Fruit fly (Drosophila melanogaster) whole organism, embryonic: ENCODE results near the gene dyl.
A peak's percentile ranks its signal among the peaks of the same experiment; 100 is the strongest.

Experiments
- C15 ChIP-seq: fragments of 200-800 bp; sonication (Bioruptor generic); IDR thresholded peaks from 3 replicates; pipeline ENCODE4 v1.3.6; 2022; ENCODE audit warnings: missing biosample characterization, missing genetic modification characterization
- CG1024 ChIP-seq: fragments of 200-800 bp; sonication (Bioruptor generic); IDR thresholded peaks from 2 replicates; pipeline ENCODE4 v1.3.6; 2022; ENCODE audit warnings: missing biosample characterization, missing genetic modification characterization
- CG12769 ChIP-seq: fragments of 200-800 bp; sonication (Bioruptor generic); optimal IDR thresholded peaks from 2 replicates; lab custom pipeline; 2019; ENCODE audit warnings: missing biosample characterization, mild to moderate bottlenecking, missing genetic modification characterization, moderate library complexity
- CG14667 ChIP-seq: fragments of 200-800 bp; sonication (Bioruptor generic); IDR thresholded peaks from 2 replicates; pipeline ENCODE4 v1.3.6; 2022; ENCODE audit warnings: missing biosample characterization, missing genetic modification characterization
- CG1529 ChIP-seq: fragments of 200-800 bp; sonication (Bioruptor generic); optimal IDR thresholded peaks from 3 replicates; lab custom pipeline; 2018; ENCODE audit warnings: missing biosample characterization, missing genetic modification characterization
- CG15601 ChIP-seq: fragments of 200-800 bp; sonication (Bioruptor generic); optimal IDR thresholded peaks from 3 replicates; lab custom pipeline; 2019; ENCODE audit warnings: missing biosample characterization, mild to moderate bottlenecking, missing genetic modification characterization, moderate library complexity
- CG17359 ChIP-seq: fragments of 200-800 bp; sonication (Bioruptor generic); optimal IDR thresholded peaks from 3 replicates; lab custom pipeline; 2018; ENCODE audit warnings: missing biosample characterization, mild to moderate bottlenecking, missing genetic modification characterization, moderate library complexity
- CG17385 ChIP-seq: fragments of 200-800 bp; sonication (Bioruptor generic); optimal IDR thresholded peaks from 3 replicates; lab custom pipeline; 2018; ENCODE audit warnings: missing biosample characterization, mild to moderate bottlenecking, missing genetic modification characterization
- CG17829 ChIP-seq: fragments of 200-800 bp; optimal IDR thresholded peaks from 2 replicates; lab custom pipeline; 2019; ENCODE audit warnings: missing biosample characterization, mild to moderate bottlenecking, missing genetic modification characterization, moderate library complexity
- CG18619 ChIP-seq: fragments of 200-800 bp; sonication (Bioruptor generic); optimal IDR thresholded peaks from 3 replicates; lab custom pipeline; 2017; ENCODE audit warnings: missing biosample characterization, mild to moderate bottlenecking, missing genetic modification characterization
- CG2889 ChIP-seq: fragments of 200-800 bp; sonication (Bioruptor generic); IDR thresholded peaks from 3 replicates; pipeline ENCODE4 v1.3.6; 2022; ENCODE audit warnings: missing biosample characterization, missing genetic modification characterization
- CG30403 ChIP-seq: fragments of 200-800 bp; sonication (Bioruptor generic); optimal IDR thresholded peaks from 3 replicates; lab custom pipeline; 2016; ENCODE audit warnings: missing biosample characterization, missing genetic modification characterization
- CG3065 ChIP-seq: fragments of 200-800 bp; sonication (Bioruptor generic); optimal IDR thresholded peaks from 2 replicates; lab custom pipeline; 2016; ENCODE audit warnings: missing biosample characterization, missing genetic modification characterization
- CG4820 ChIP-seq: fragments of 200-800 bp; sonication (Bioruptor generic); optimal IDR thresholded peaks from 3 replicates; lab custom pipeline; 2016; ENCODE audit warnings: missing biosample characterization, missing genetic modification characterization
- CG9797 ChIP-seq: fragments of 200-800 bp; sonication (Bioruptor generic); optimal IDR thresholded peaks from 3 replicates; lab custom pipeline; 2018; ENCODE audit warnings: missing biosample characterization, mild to moderate bottlenecking, missing genetic modification characterization
- CTCF ChIP-seq: fragments of 200-800 bp; sonication (Bioruptor generic); optimal IDR thresholded peaks from 2 replicates; lab custom pipeline; 2017; ENCODE audit warnings: missing biosample characterization, mild to moderate bottlenecking, missing genetic modification characterization, moderate library complexity
- Chrac-16 ChIP-seq: fragments of 200-800 bp; sonication (Bioruptor generic); optimal IDR thresholded peaks from 3 replicates; lab custom pipeline; 2016; ENCODE audit warnings: missing biosample characterization, missing genetic modification characterization
- Dad ChIP-seq: fragments of 200-800 bp; sonication (Bioruptor generic); optimal IDR thresholded peaks from 3 replicates; lab custom pipeline; 2016; ENCODE audit warnings: missing biosample characterization, missing genetic modification characterization
- GATAe ChIP-seq: fragments of 200-800 bp; sonication (Bioruptor generic); conservative IDR thresholded peaks from 2 replicates; pipeline ENCODE4 v1.3.6; 2022; ENCODE audit warnings: missing biosample characterization, missing genetic modification characterization
- HLHmδ ChIP-seq: fragments of 200-800 bp; sonication (Bioruptor generic); optimal IDR thresholded peaks from 2 replicates; lab custom pipeline; 2018; ENCODE audit warnings: missing biosample characterization, mild to moderate bottlenecking, missing genetic modification characterization, moderate library complexity
- Hmx ChIP-seq: fragments of 200-800 bp; sonication (Bioruptor generic); optimal IDR thresholded peaks from 2 replicates; lab custom pipeline; 2016; ENCODE audit warnings: missing biosample characterization, missing genetic modification characterization
- Jarid2 ChIP-seq: fragments of 200-800 bp; sonication (Bioruptor generic); optimal IDR thresholded peaks from 3 replicates; lab custom pipeline; 2017; ENCODE audit warnings: mild to moderate bottlenecking, missing biosample characterization, missing genetic modification reagents, missing genetic modification characterization
- Mrtf ChIP-seq: fragments of 200-800 bp; sonication (Bioruptor generic); IDR thresholded peaks from 3 replicates; pipeline ENCODE4 v1.3.6; 2022; ENCODE audit warnings: missing biosample characterization, missing genetic modification characterization
- Rx ChIP-seq: fragments of 200-800 bp; sonication (Bioruptor generic); IDR thresholded peaks from 2 replicates; pipeline ENCODE4 v1.3.6; 2022; ENCODE audit warnings: missing biosample characterization, missing genetic modification characterization
- Taf1 ChIP-seq: fragments of 200-800 bp; sonication (Bioruptor generic); IDR thresholded peaks from 2 replicates; pipeline ENCODE4 v1.3.6; 2022; ENCODE audit warnings: missing biosample characterization, missing genetic modification characterization
- Vsx1 ChIP-seq: fragments of 200-800 bp; sonication (Bioruptor generic); optimal IDR thresholded peaks from 2 replicates; lab custom pipeline; 2017; ENCODE audit warnings: missing biosample characterization, mild to moderate bottlenecking, missing genetic modification characterization, missing genetic modification reagents
- ac ChIP-seq: fragments of 200-800 bp; sonication (Bioruptor generic); optimal IDR thresholded peaks from 3 replicates; lab custom pipeline; 2017; ENCODE audit warnings: missing biosample characterization, mild to moderate bottlenecking, missing genetic modification characterization
- ase ChIP-seq: fragments of 200-800 bp; sonication (Bioruptor generic); IDR thresholded peaks from 3 replicates; pipeline ENCODE4 v1.3.6; 2022; ENCODE audit warnings: missing biosample characterization, missing genetic modification characterization
- bbx ChIP-seq: fragments of 200-800 bp; sonication (Bioruptor generic); IDR thresholded peaks from 2 replicates; pipeline ENCODE4 v1.3.6; 2022; ENCODE audit warnings: missing biosample characterization, missing genetic modification characterization; ENCODE audit not compliant: partially characterized antibody
- cato ChIP-seq: fragments of 200-800 bp; sonication (Bioruptor generic); optimal IDR thresholded peaks from 2 replicates; lab custom pipeline; 2016; ENCODE audit warnings: missing biosample characterization, missing genetic modification characterization, borderline replicate concordance
- dimm ChIP-seq: fragments of 200-800 bp; sonication (Bioruptor generic); IDR thresholded peaks from 2 replicates; pipeline ENCODE4 v1.3.6; 2022; ENCODE audit warnings: missing biosample characterization, missing genetic modification characterization
- dysf ChIP-seq: fragments of 200-800 bp; sonication (Bioruptor generic); IDR thresholded peaks from 3 replicates; pipeline ENCODE4 v1.3.6; 2022; ENCODE audit warnings: missing biosample characterization, missing genetic modification characterization
- fd64A ChIP-seq: fragments of 200-800 bp; sonication (Bioruptor generic); optimal IDR thresholded peaks from 3 replicates; lab custom pipeline; 2018; ENCODE audit warnings: missing biosample characterization, mild to moderate bottlenecking, missing genetic modification characterization
- ftz-f1 ChIP-seq: fragments of 200-800 bp; sonication (Bioruptor generic); optimal IDR thresholded peaks from 2 replicates; lab custom pipeline; 2016; ENCODE audit warnings: missing biosample characterization, missing genetic modification characterization
- grau ChIP-seq: fragments of 200-800 bp; optimal IDR thresholded peaks from 3 replicates; lab custom pipeline; 2019; ENCODE audit warnings: missing biosample characterization, mild to moderate bottlenecking, missing genetic modification characterization, moderate library complexity
- gt ChIP-seq: fragments of 200-800 bp; sonication (Bioruptor generic); IDR thresholded peaks from 2 replicates; pipeline ENCODE4 v1.3.6; 2022; ENCODE audit warnings: missing biosample characterization, missing genetic modification characterization
- kah ChIP-seq: fragments of 200-800 bp; sonication (Bioruptor generic); optimal IDR thresholded peaks from 2 replicates; lab custom pipeline; 2018; ENCODE audit warnings: missing biosample characterization, mild to moderate bottlenecking, missing genetic modification characterization
- ken ChIP-seq: fragments of 200-800 bp; sonication (Bioruptor generic); IDR thresholded peaks from 3 replicates; pipeline ENCODE4 v1.3.6; 2022; ENCODE audit warnings: missing biosample characterization, missing genetic modification characterization
- knrl ChIP-seq: fragments of 200-800 bp; sonication (Bioruptor generic); IDR thresholded peaks from 3 replicates; pipeline ENCODE4 v1.3.6; 2022; ENCODE audit warnings: missing biosample characterization, missing genetic modification characterization; ENCODE audit not compliant: partially characterized antibody
- lov ChIP-seq, 2 experiments: fragments of 200-800 bp in 1 of 2; fragments of >200 bp in 1 of 2; sonication (Bioruptor generic) in 1 of 2; IDR thresholded peaks in 1 of 2; optimal IDR thresholded peaks in 1 of 2; 2 replicates in 1 of 2; 3 replicates in 1 of 2; pipeline versions ENCODE4 v1.3.6 to Lab custom; 2017 to 2022; ENCODE audit warnings: missing biosample characterization in 1 of 2, missing genetic modification characterization in 1 of 2
- odd ChIP-seq: fragments of 200-800 bp; sonication (Bioruptor generic); optimal IDR thresholded peaks from 2 replicates; lab custom pipeline; 2017; ENCODE audit warnings: missing biosample characterization, mild to moderate bottlenecking, missing genetic modification characterization
- phol ChIP-seq: fragments of 200-800 bp; sonication (Bioruptor generic); optimal IDR thresholded peaks from 3 replicates; lab custom pipeline; 2018; ENCODE audit warnings: missing biosample characterization, mild to moderate bottlenecking, missing genetic modification characterization, moderate library complexity
- pzg ChIP-seq: fragments of 200-800 bp; sonication (Bioruptor generic); optimal IDR thresholded peaks from 3 replicates; lab custom pipeline; 2018; ENCODE audit warnings: missing biosample characterization, mild to moderate bottlenecking, missing genetic modification characterization, moderate library complexity
- scrt ChIP-seq: fragments of 200-800 bp; sonication (Bioruptor generic); optimal IDR thresholded peaks from 2 replicates; lab custom pipeline; 2018; ENCODE audit warnings: missing biosample characterization, mild to moderate bottlenecking, missing genetic modification characterization, moderate library complexity
- sim ChIP-seq: fragments of 200-800 bp; sonication (Bioruptor generic); IDR thresholded peaks from 2 replicates; pipeline ENCODE4 v1.3.6; 2022; ENCODE audit warnings: missing biosample characterization, missing genetic modification characterization
- tll ChIP-seq, 2 experiments: fragments of 200-800 bp in 1 of 2; fragments of >200 bp in 1 of 2; sonication (Bioruptor generic) in 1 of 2; optimal IDR thresholded peaks; 2 replicates each; lab custom pipeline; 2017 to 2019; ENCODE audit warnings: missing biosample characterization in 2 of 2, missing genetic modification characterization in 2 of 2, mild to moderate bottlenecking in 1 of 2, moderate library complexity in 1 of 2
- toy ChIP-seq: fragments of 200-800 bp; sonication (Bioruptor generic); IDR thresholded peaks from 2 replicates; pipeline ENCODE4 v1.3.6; 2022; ENCODE audit warnings: missing biosample characterization, missing genetic modification characterization
- trem ChIP-seq: fragments of 200-800 bp; optimal IDR thresholded peaks from 3 replicates; lab custom pipeline; 2019; ENCODE audit warnings: missing biosample characterization, mild to moderate bottlenecking, missing genetic modification characterization, moderate library complexity
- vfl ChIP-seq: fragments of 200-800 bp; sonication (Bioruptor generic); optimal IDR thresholded peaks from 2 replicates; lab custom pipeline; 2016; ENCODE audit warnings: missing biosample characterization, missing genetic modification characterization
- zen2 ChIP-seq: fragments of 200-800 bp; sonication (Bioruptor generic); IDR thresholded peaks from 3 replicates; pipeline ENCODE4 v1.3.6; 2022; ENCODE audit warnings: missing biosample characterization, missing genetic modification characterization; ENCODE audit not compliant: partially characterized antibody
- zf30C ChIP-seq: fragments of 200-800 bp; sonication (Bioruptor generic); optimal IDR thresholded peaks from 3 replicates; lab custom pipeline; 2018; ENCODE audit warnings: missing biosample characterization, mild to moderate bottlenecking, missing genetic modification characterization
- zfh2 ChIP-seq: fragments of 200-800 bp; sonication (Bioruptor generic); optimal IDR thresholded peaks from 2 replicates; lab custom pipeline; 2016; ENCODE audit warnings: missing biosample characterization, missing genetic modification characterization

dyl gene

DNA sequence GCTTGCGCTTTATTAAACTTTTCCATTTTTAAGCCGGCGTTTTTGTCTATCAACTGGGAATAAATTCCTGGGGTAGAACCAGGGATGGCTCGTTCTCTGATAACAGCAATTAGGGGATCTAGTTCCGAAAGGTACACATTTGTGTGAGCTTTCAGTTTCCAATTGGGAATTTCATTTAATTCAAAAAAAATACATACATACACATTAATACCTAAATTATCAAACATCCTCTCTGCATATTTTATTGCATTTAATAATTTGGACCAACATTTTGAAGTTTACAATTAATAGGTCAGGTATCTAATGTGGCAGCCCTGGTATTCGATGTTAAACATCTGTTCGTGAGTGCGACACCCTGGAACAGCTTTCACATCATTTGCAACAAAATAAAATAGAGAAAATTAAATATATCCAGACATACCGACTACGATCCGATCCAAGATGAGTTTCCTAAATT lies 48.4 kb downstream of the dyl start, which contains the start of the genes CG15011 and CG1309 (continued):
- TF ChIP-seq tll (GFP tag; optimal IDR thresholded peaks at IDR 0.05; lab: Kevin White, UChicago) (no peak), ken (GFP tag; lab: Robert Waterston, UW) (peak; percentile 74; the same call in 2 of the 3 replicates), knrl (GFP tag; lab: Robert Waterston, UW) (peak; percentile 69), zf30C (GFP tag; lab: Kevin White, UChicago) (no peak), dimm (no peak), HLHmδ (GFP tag; lab: Kevin White, UChicago) (no peak), CG18619 (GFP tag; lab: Kevin White, UChicago) (peak; percentile 74), dysf (peak; percentile 77), Jarid2 (GFP tag; lab: Kevin White, UChicago) (peak; percentile 21), phol (tag; lab: Kevin White, UChicago) (peak; percentile 87), grau (peak; percentile 86), CG15601 (tag; lab: Kevin White, UChicago) (peak; percentile 80), CG1024 (GFP tag; lab: Robert Waterston, UW) (no peak), scrt (GFP tag; lab: Kevin White, UChicago) (peak; percentile 65), Dad (GFP tag; lab: Kevin White, UChicago) (peak; percentile 81), C15 (peak; percentile 60; the same call in 1 of the 3 replicates), cato (GFP tag; lab: Kevin White, UChicago) (peak; percentile 79), CG1529 (peak; percentile 55), vfl (peak; percentile 75), ftz-f1 (GFP tag; lab: Kevin White, UChicago) (no peak), GATAe (peak; percentile 66), fd64A (GFP tag; lab: Kevin White, UChicago) (no peak), CG9797 (GFP tag; lab: Kevin White, UChicago) (peak; percentile 32), CG4820 (GFP tag; lab: Kevin White, UChicago) (peak; percentile 81), gt (GFP tag; lab: Robert Waterston, UW) (no peak), CG17829 (peak; percentile 90), zen2 (GFP tag; lab: Robert Waterston, UW) (no peak), CG17359 (peak; percentile 76), kah (GFP tag; lab: Kevin White, UChicago) (peak; percentile 14), Rx (GFP tag; lab: Robert Waterston, UW) (peak; percentile 59), pzg (peak; percentile 65), CTCF (no peak), odd (GFP tag; lab: Kevin White, UChicago) (peak; percentile 53), CG17385 (GFP tag; lab: Kevin White, UChicago) (peak; percentile 63)

dm6 chr3L:4254301-4254834 lies 53.1 kb downstream of the dyl start, which contains the start of the genes ago and CG1265:
ago (minus strand) TSS chr3L:4254306.
CG1265 (plus strand) TSS chr3L:4254776.
- peak; percentile 8 for TF ChIP-seq zfh2 (GFP tag; lab: Kevin White, UChicago)
- TF ChIP-seq Chrac-16 (GFP tag; lab: Kevin White, UChicago): peak; percentile 32
- TF ChIP-seq toy (GFP tag; lab: Robert Waterston, UW): no peak
- TF ChIP-seq CG30403 (GFP tag; lab: Kevin White, UChicago): peak; percentile 64
- no peak for TF ChIP-seq bbx (GFP tag; lab: Robert Waterston, UW)
- TF ChIP-seq ase (GFP tag; lab: Robert Waterston, UW): no peak
- peak; percentile 36 for TF ChIP-seq trem (tag; lab: Kevin White, UChicago)
- no peak for TF ChIP-seq CG3065 (GFP tag; lab: Kevin White, UChicago)
- peak; percentile 62; the same call in 2 of the 3 replicates for TF ChIP-seq CG2889
- TF ChIP-seq CG12769 (tag; lab: Kevin White, UChicago): no peak
- TF ChIP-seq lov (optimal IDR thresholded peaks at IDR 0.05; lab: Kevin White, UChicago): no peak
- TF ChIP-seq lov (GFP tag; IDR thresholded peaks at IDR 0.05; lab: Robert Waterston, UW): no peak
- no peak for TF ChIP-seq sim
- TF ChIP-seq Vsx1: no peak
- no peak for TF ChIP-seq ac (GFP tag; lab: Kevin White, UChicago)
- TF ChIP-seq CG14667 (GFP tag; lab: Robert Waterston, UW): peak; percentile 46; the same call in 1 of the 2 replicates
- TF ChIP-seq Mrtf (GFP tag; lab: Robert Waterston, UW): no peak
- peak; percentile 12; the same call in 1 of the 2 replicates for TF ChIP-seq Taf1 (GFP tag; lab: Robert Waterston, UW)
- TF ChIP-seq Hmx (GFP tag; lab: Kevin White, UChicago): no peak
